Worm (Caenorhabditis elegans): ENCODE data around the gene rsu-1.

rsu-1 gene

ce11 chrIII:3478795-3479398 lies 7.1 kb downstream of the rsu-1 start:
- no peak for TF ChIP-seq mdt-29 (GFP tag; IDR thresholded peaks at IDR 0.05)
- no peak for TF ChIP-seq nhr-6 (tag; optimal IDR thresholded peaks at IDR 0.05)
- no peak for TF ChIP-seq lin-13 (GFP tag; optimal IDR thresholded peaks at IDR 0.05)
- no peak for TF ChIP-seq T20F7.1 (GFP tag; optimal IDR thresholded peaks at IDR 0.05)
- TF ChIP-seq madf-5 (GFP tag; IDR thresholded peaks at IDR 0.05) = no peak
- TF ChIP-seq dmd-6 (GFP tag; IDR thresholded peaks at IDR 0.05) = no peak

- TF ChIP-seq aha-1 (tag) (peak; percentile 50), nhr-28 (tag; optimal IDR thresholded peaks at IDR 0.05) (peak; percentile 6), ztf-11 (tag; optimal IDR thresholded peaks at IDR 0.05) (no peak), lsy-2 (tag; optimal IDR thresholded peaks at IDR 0.05) (no peak), unc-39 (tag; optimal IDR thresholded peaks at IDR 0.05) (no peak)
Observed at ce11 chrIII:3480236-3480635, 8.4 kb downstream of the rsu-1 start.

- TF ChIP-seq duxl-1 (tag; optimal IDR thresholded peaks at IDR 0.05; ENCODE audit: poor library complexity) (no peak), D1046.2 (GFP tag; IDR thresholded peaks at IDR 0.05) (no peak), egl-43 (GFP tag; IDR thresholded peaks at IDR 0.05) (no peak), lsy-2 (tag; optimal IDR thresholded peaks at IDR 0.05) (no peak)
Observed at ce11 chrIII:3480950-3481349, 9.1 kb downstream of the rsu-1 start.

ce11 chrIII:3482291-3482690 lies 10.5 kb downstream of the rsu-1 start, which contains the start of gene C34C12.6:
C34C12.6 (plus strand) TSS chrIII:3482591.
- TF ChIP-seq nhr-237 (tag; optimal IDR thresholded peaks at IDR 0.05) (no peak), nhr-77 (tag; optimal IDR thresholded peaks at IDR 0.05) (no peak), F26F4.8 (GFP tag; conservative IDR thresholded peaks at IDR 0.05) (no peak), F37D6.2 (tag; optimal IDR thresholded peaks at IDR 0.05) (no peak), vab-7 (GFP tag; IDR thresholded peaks at IDR 0.05) (no peak), attf-4 (tag; optimal IDR thresholded peaks at IDR 0.05) (no peak), set-16 (GFP tag; IDR thresholded peaks at IDR 0.05) (no peak), Y48G9A.11 (GFP tag; IDR thresholded peaks at IDR 0.05) (no peak), lsy-2 (tag; optimal IDR thresholded peaks at IDR 0.05) (no peak), unc-130 (GFP tag; optimal IDR thresholded peaks at IDR 0.05) (no peak), daf-16 (GFP tag; optimal IDR thresholded peaks at IDR 0.05) (no peak), daf-16 (tag; optimal IDR thresholded peaks at IDR 0.05) (no peak), ama-1 (optimal IDR thresholded peaks at IDR 0.05) (no peak), aly-2 (tag; optimal IDR thresholded peaks at IDR 0.05) (no peak), lin-13 (GFP tag; optimal IDR thresholded peaks at IDR 0.05) (no peak), ztf-11 (tag; optimal IDR thresholded peaks at IDR 0.05) (no peak), hlh-11 (tag; optimal IDR thresholded peaks at IDR 0.05) (no peak), ZK337.2 (GFP tag; IDR thresholded peaks at IDR 0.05) (no peak)

ce11 chrIII:3484995-3485394 lies 13.2 kb downstream of the rsu-1 start:
- TF ChIP-seq ceh-44 (GFP tag; IDR thresholded peaks at IDR 0.05) (0 out of 2 replicates have a peak, but pooled peaks have one; percentile 28), nhr-6 (tag; optimal IDR thresholded peaks at IDR 0.05) (no peak), aha-1 (tag) (peak; percentile 70)

- TF ChIP-seq unc-130 (GFP tag; optimal IDR thresholded peaks at IDR 0.05) (no peak), nhr-28 (tag; optimal IDR thresholded peaks at IDR 0.05) (peak; percentile 71), Y5F2A.4 (GFP tag; optimal IDR thresholded peaks at IDR 0.05) (no peak), egl-27 (tag; optimal IDR thresholded peaks at IDR 0.05) (no peak), nhr-48 (tag; optimal IDR thresholded peaks at IDR 0.05) (peak; percentile 1), lsy-2 (tag; optimal IDR thresholded peaks at IDR 0.05) (peak in 1 of 2 experiments; percentile 12), ces-1 (GFP tag; optimal IDR thresholded peaks at IDR 0.05) (no peak), dmd-6 (GFP tag; IDR thresholded peaks at IDR 0.05) (0 out of 2 replicates have a peak, but pooled peaks have one; percentile 9), dmd-8 (GFP tag; IDR thresholded peaks at IDR 0.05) (no peak), mep-1 (tag; optimal IDR thresholded peaks at IDR 0.05) (no peak), lin-39 (tag; optimal IDR thresholded peaks at IDR 0.05) (no peak), tra-1 (GFP tag; IDR thresholded peaks at IDR 0.05) (0 out of 2 replicates have a peak, but pooled peaks have one; percentile 31), snpc-1.2 (GFP tag; IDR thresholded peaks at IDR 0.05) (no peak), dve-1 (tag; optimal IDR thresholded peaks at IDR 0.05; ENCODE audit: insufficient read depth) (peak; percentile 21), zip-11 (GFP tag; IDR thresholded peaks at IDR 0.05) (no peak)
Observed at ce11 chrIII:3486055-3486454, 14.3 kb downstream of the rsu-1 start.
